Worm (Caenorhabditis elegans): Measurements from ENCODE around the gene ugt-40.

ce11 chrV:7096811-7097210 is 45.0 kb downstream of the ugt-40 start:
- TF ChIP-seq hnd-1 (tag; optimal IDR thresholded peaks at IDR 0.05) (no peak), ama-1 (optimal IDR thresholded peaks at IDR 0.05) (no peak), hmbx-1 (tag; optimal IDR thresholded peaks at IDR 0.05) (no peak), flt-1 (GFP tag; IDR thresholded peaks at IDR 0.05) (no peak), ceh-36 (tag; optimal IDR thresholded peaks at IDR 0.05) (no peak), hmg-4 (GFP tag; optimal IDR thresholded peaks at IDR 0.05) (no peak), tbx-37 (GFP tag; conservative IDR thresholded peaks at IDR 0.05) (no peak), tbx-11 (GFP tag; IDR thresholded peaks at IDR 0.05) (no peak), tra-4 (tag; optimal IDR thresholded peaks at IDR 0.05) (no peak), scrt-1 (GFP tag; IDR thresholded peaks at IDR 0.05) (no peak), sea-1 (GFP tag; conservative IDR thresholded peaks at IDR 0.05) (no peak), ets-7 (tag; optimal IDR thresholded peaks at IDR 0.05) (no peak)

All from whole organism, early embryonic.